Worm (Caenorhabditis elegans) whole organism, L3 larva: ENCODE results near the gene nhr-101.
A peak's percentile ranks its signal among the peaks of the same experiment; 100 is the strongest.

ENCODE experiments used
- R02D3.7 ChIP-seq: fragments of 150-350 bp; optimal IDR thresholded peaks from 2 replicates; lab custom pipeline; 2014; ENCODE audit warnings: missing biosample characterization, missing genetic modification characterization
- ceh-82 ChIP-seq: fragments of 150-350 bp; optimal IDR thresholded peaks from 2 replicates; lab custom pipeline; 2014; ENCODE audit warnings: missing biosample characterization, missing genetic modification characterization
- ceh-9 ChIP-seq: sonication (generic microtip); optimal IDR thresholded peaks from 2 replicates; lab custom pipeline; 2018; ENCODE audit warnings: missing biosample characterization, missing genetic modification characterization
- egl-27 ChIP-seq: sonication (generic microtip); optimal IDR thresholded peaks from 4 replicates; lab custom pipeline; 2017; ENCODE audit warnings: missing biosample characterization, missing genetic modification reagents, missing genetic modification characterization
- fos-1 ChIP-seq: fragments of 150-350 bp; optimal IDR thresholded peaks from 2 replicates; lab custom pipeline; 2014; ENCODE audit warnings: missing biosample characterization, missing genetic modification characterization
- lin-39 ChIP-seq: fragments of 150-350 bp; optimal IDR thresholded peaks from 2 replicates; lab custom pipeline; 2018; ENCODE audit warnings: missing biosample characterization, missing genetic modification reagents, missing genetic modification characterization
- mdl-1 ChIP-seq: fragments of 150-350 bp; optimal IDR thresholded peaks from 2 replicates; lab custom pipeline; 2014; ENCODE audit warnings: missing biosample characterization, missing genetic modification characterization
- nfya-1 ChIP-seq: sonication (generic microtip); optimal IDR thresholded peaks from 2 replicates; lab custom pipeline; 2017; ENCODE audit warnings: missing genetic modification characterization, mild to moderate bottlenecking, missing compliant biosample characterization, antibody characterized with exemption, moderate library complexity; ENCODE audit not compliant: insufficient read depth
- nhr-12 ChIP-seq: fragments of 150-350 bp; optimal IDR thresholded peaks from 2 replicates; lab custom pipeline; 2014; ENCODE audit warnings: missing biosample characterization, missing genetic modification characterization
- nhr-25 ChIP-seq: sonication (generic microtip); optimal IDR thresholded peaks from 2 replicates; lab custom pipeline; 2017; ENCODE audit warnings: missing biosample characterization, missing genetic modification characterization
- nhr-77 ChIP-seq: fragments of 150-350 bp; optimal IDR thresholded peaks from 2 replicates; lab custom pipeline; 2014; ENCODE audit warnings: missing biosample characterization, missing genetic modification characterization
- unc-39 ChIP-seq: sonication (generic microtip); optimal IDR thresholded peaks from 4 replicates; lab custom pipeline; 2017; ENCODE audit warnings: missing biosample characterization, missing genetic modification characterization

- TF ChIP-seq nhr-25, result peak; percentile 84
- no peak for TF ChIP-seq ceh-9 (tag; lab: Kevin White, UChicago)
- TF ChIP-seq lin-39 (tag; lab: Kevin White, UChicago), result no peak
- no peak for TF ChIP-seq egl-27
- no peak for TF ChIP-seq R02D3.7 (tag; lab: Kevin White, UChicago)
- no peak for TF ChIP-seq fos-1 (tag; lab: Kevin White, UChicago)
- TF ChIP-seq nhr-77 (tag; lab: Kevin White, UChicago), result no peak
- no peak for TF ChIP-seq ceh-82 (tag; lab: Kevin White, UChicago)
- TF ChIP-seq mdl-1, result no peak
- no peak for TF ChIP-seq unc-39 (tag; lab: Kevin White, UChicago)
- no peak for TF ChIP-seq nhr-12 (tag; lab: Kevin White, UChicago)
- TF ChIP-seq nfya-1 (tag; lab: Kevin White, UChicago), result peak; percentile 30
Observed at ce11 chrV:11616813-11617212, 46.5 kb downstream of the nhr-101 start.
